Fruit fly (Drosophila melanogaster): ENCODE measurements around the gene CG42359.

CG42359 gene

DNA sequence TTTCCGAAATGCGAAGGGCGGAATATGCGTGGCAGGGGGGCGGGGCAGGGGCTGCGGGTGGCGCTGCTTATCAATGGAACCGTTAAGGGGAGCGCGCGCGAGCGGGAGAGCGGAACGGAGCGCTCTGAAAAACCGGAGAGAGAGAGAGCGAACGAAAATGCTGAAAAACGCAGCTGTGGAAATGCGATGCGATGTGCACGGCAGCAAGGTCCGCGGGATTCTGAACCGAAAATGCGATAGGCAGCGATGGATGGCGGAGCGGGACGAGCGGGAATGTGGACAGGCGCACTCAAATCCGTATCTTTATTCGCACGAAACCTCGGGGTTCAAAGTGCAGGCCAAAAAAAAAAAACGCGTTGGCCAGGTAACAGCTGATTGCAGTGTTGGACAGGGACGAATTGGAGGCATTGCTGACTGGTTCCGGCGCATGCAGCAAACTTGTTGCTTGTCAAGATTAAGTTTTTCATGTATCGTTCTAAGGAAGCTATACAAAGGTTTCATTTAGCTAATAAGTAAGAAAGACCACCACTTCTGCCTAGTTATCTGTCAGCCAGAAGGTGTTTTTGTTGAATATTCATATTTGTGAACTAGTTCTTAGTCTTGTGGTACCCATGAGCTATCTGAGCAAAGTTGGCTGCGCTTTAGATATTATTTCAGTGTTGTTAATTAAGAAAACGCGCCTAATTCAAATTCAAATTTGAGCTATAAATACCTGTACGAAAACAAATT lies 14.4 kb downstream of the CG42359 start, which contains the start of gene Ppcs:
Gene Ppcs (minus strand): TSS at position 400 of the 729 bp plus-strand sequence.
- peak; percentile 75 for TF ChIP-seq CG7368 (GFP tag; optimal IDR thresholded peaks at IDR 0.05)
- peak; percentile 62 for TF ChIP-seq CG32006 (GFP tag; optimal IDR thresholded peaks at IDR 0.05)
- no peak for TF ChIP-seq Sox15 (GFP tag; optimal IDR thresholded peaks at IDR 0.05)
- 0 out of 2 replicates have a peak, but pooled peaks have one; percentile 17 for TF ChIP-seq Gug (GFP tag; IDR thresholded peaks at IDR 0.05)
- peak; percentile 40 for TF ChIP-seq CG34406 (GFP tag; optimal IDR thresholded peaks at IDR 0.05)
- TF ChIP-seq Ets96B (tag; optimal IDR thresholded peaks at IDR 0.05) = peak; percentile 35
- peak; percentile 38 for TF ChIP-seq CG3032 (tag; optimal IDR thresholded peaks at IDR 0.05)
- TF ChIP-seq achi (GFP tag; optimal IDR thresholded peaks at IDR 0.05) = peak; percentile 76
- peak; percentile 63 for TF ChIP-seq CG31627 (GFP tag; optimal IDR thresholded peaks at IDR 0.05)
- TF ChIP-seq salr (GFP tag; optimal IDR thresholded peaks at IDR 0.05) = peak in 1 of 2 experiments; percentile 74
- no peak for TF ChIP-seq CG6792 (GFP tag; optimal IDR thresholded peaks at IDR 0.05)
- TF ChIP-seq spab (GFP tag; optimal IDR thresholded peaks at IDR 0.05) = peak; percentile 80
- peak; percentile 87 for TF ChIP-seq CG1621 (tag; optimal IDR thresholded peaks at IDR 0.05)
- TF ChIP-seq Hr39 (GFP tag; optimal IDR thresholded peaks at IDR 0.05) = peak; percentile 55
- peak; percentile 99 for TF ChIP-seq CG6808 (GFP tag; optimal IDR thresholded peaks at IDR 0.05)
- peak; percentile 78 for TF ChIP-seq CG8119 (GFP tag; IDR thresholded peaks at IDR 0.05)
- TF ChIP-seq CG6163 (GFP tag; IDR thresholded peaks at IDR 0.05) = peak; percentile 63; the same call in 2 of the 3 replicates
- TF ChIP-seq lz (GFP tag; optimal IDR thresholded peaks at IDR 0.05) = peak; percentile 48
- peak; percentile 93 for TF ChIP-seq CG6276 (GFP tag; optimal IDR thresholded peaks at IDR 0.05)
- peak; percentile 66 for TF ChIP-seq CG11762 (GFP tag; optimal IDR thresholded peaks at IDR 0.05; ENCODE audit: insufficient read depth)
- TF ChIP-seq Sox14 (GFP tag; optimal IDR thresholded peaks at IDR 0.05) = peak; percentile 62
- TF ChIP-seq CG8632 (GFP tag; optimal IDR thresholded peaks at IDR 0.05) = peak; percentile 46
- TF ChIP-seq Sox102F (GFP tag; optimal IDR thresholded peaks at IDR 0.05) = peak; percentile 56
- peak; percentile 41 for TF ChIP-seq Ets21C (GFP tag; optimal IDR thresholded peaks at IDR 0.05)
- peak; percentile 44 for TF ChIP-seq Hr4 (GFP tag; optimal IDR thresholded peaks at IDR 0.05)
- TF ChIP-seq ss (GFP tag; optimal IDR thresholded peaks at IDR 0.05) = peak; percentile 94 to 95
- TF ChIP-seq dsx (GFP tag; optimal IDR thresholded peaks at IDR 0.05; ENCODE audit: poor library complexity, severe bottlenecking) = peak; percentile 59
- peak; percentile 60 for TF ChIP-seq Met (GFP tag; optimal IDR thresholded peaks at IDR 0.05)
- peak; percentile 71 for TF ChIP-seq eg (GFP tag; IDR thresholded peaks at IDR 0.05)
- peak; percentile 69 for TF ChIP-seq esn (GFP tag; optimal IDR thresholded peaks at IDR 0.05)
- peak; percentile 65 for TF ChIP-seq pdm3 (GFP tag; optimal IDR thresholded peaks at IDR 0.05)
- TF ChIP-seq svp (GFP tag) = peak; percentile 99
- peak; percentile 84 for TF ChIP-seq CG3919 (GFP tag; optimal IDR thresholded peaks at IDR 0.05)
- peak; percentile 91 for TF ChIP-seq Eip78C (GFP tag)
- peak; percentile 57 for TF ChIP-seq cyc (GFP tag; optimal IDR thresholded peaks at IDR 0.05)
- TF ChIP-seq CG6854 (GFP tag; optimal IDR thresholded peaks at IDR 0.05) = peak; percentile 96
- TF ChIP-seq vri (GFP tag; optimal IDR thresholded peaks at IDR 0.05) = peak; percentile 52
- peak; percentile 77 for TF ChIP-seq fd85E (GFP tag; optimal IDR thresholded peaks at IDR 0.05)
- TF ChIP-seq Smox (GFP tag; optimal IDR thresholded peaks at IDR 0.05) = peak; percentile 58
- TF ChIP-seq fd59A (GFP tag; optimal IDR thresholded peaks at IDR 0.05) = peak; percentile 53
- no peak for TF ChIP-seq CG11902 (GFP tag; optimal IDR thresholded peaks at IDR 0.05)
- peak; percentile 69 for TF ChIP-seq Eip75B (GFP tag; optimal IDR thresholded peaks at IDR 0.05)
- peak; percentile 50 for TF ChIP-seq acj6 (GFP tag; optimal IDR thresholded peaks at IDR 0.05)
- TF ChIP-seq CG15336 (GFP tag; IDR thresholded peaks at IDR 0.05) = peak; percentile 74
- peak; percentile 57 for TF ChIP-seq Lpt (GFP tag; optimal IDR thresholded peaks at IDR 0.05)
- TF ChIP-seq topi (GFP tag; optimal IDR thresholded peaks at IDR 0.05) = peak; percentile 73
- peak; percentile 51 for TF ChIP-seq fkh (GFP tag; optimal IDR thresholded peaks at IDR 0.05)
- TF ChIP-seq dac (GFP tag; optimal IDR thresholded peaks at IDR 0.05) = peak; percentile 29
- TF ChIP-seq CG16779 (tag; optimal IDR thresholded peaks at IDR 0.05) = peak; percentile 91
- TF ChIP-seq CG9139 (GFP tag; optimal IDR thresholded peaks at IDR 0.05) = peak; percentile 92
